Worm (Caenorhabditis elegans): Measurements from ENCODE around the gene F47E1.20.

DNA sequence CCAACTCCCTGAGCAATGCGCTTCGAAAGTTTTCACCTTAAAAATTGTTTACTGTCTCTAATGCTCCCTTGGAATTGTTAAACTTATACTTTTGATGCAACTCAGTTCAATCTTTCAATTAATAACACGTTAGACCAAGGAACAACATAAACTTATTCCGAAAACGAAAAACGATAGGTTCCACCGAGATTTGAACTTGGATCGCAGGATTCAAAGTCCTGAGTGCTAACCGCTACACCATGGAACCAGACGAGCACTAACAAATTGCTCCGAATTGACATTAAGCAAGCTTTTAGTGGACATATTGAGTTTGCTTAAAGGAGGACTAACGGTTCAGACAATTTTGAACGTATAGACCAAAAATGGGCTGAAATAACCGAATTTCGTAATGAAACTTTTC is 25.7 kb downstream of the F47E1.20 start:
- TF ChIP-seq sox-4 (tag; optimal IDR thresholded peaks at IDR 0.05) = no peak
- no peak for TF ChIP-seq ceh-19 (GFP tag; optimal IDR thresholded peaks at IDR 0.05)
- TF ChIP-seq hlh-30 (tag; optimal IDR thresholded peaks at IDR 0.05; ENCODE audit: insufficient read depth) = no peak
- TF ChIP-seq fkh-10 (GFP tag; optimal IDR thresholded peaks at IDR 0.05) = no peak
- TF ChIP-seq K09A11.1 (tag; optimal IDR thresholded peaks at IDR 0.05; ENCODE audit: insufficient read depth) = no peak
- no peak for TF ChIP-seq hlh-15 (tag; optimal IDR thresholded peaks at IDR 0.05)
- no peak for TF ChIP-seq pha-4 (tag; optimal IDR thresholded peaks at IDR 0.05)
- TF ChIP-seq elt-2 (tag; optimal IDR thresholded peaks at IDR 0.05) = no peak

Measured in whole organism, late embryonic.